Worm (Caenorhabditis elegans) whole organism, L1 larva: ENCODE results near the gene F09E10.1.
A peak's percentile ranks its signal among the peaks of the same experiment; 100 is the strongest.

Experiments
- C04F5.9 ChIP-seq: sonication (generic microtip); optimal IDR thresholded peaks from 2 replicates; lab custom pipeline; 2016; ENCODE audit warnings: missing genetic modification characterization, missing compliant biosample characterization
- C16A3.4 ChIP-seq: fragments of 150-350 bp; optimal IDR thresholded peaks from 2 replicates; lab custom pipeline; 2014; ENCODE audit warnings: missing biosample characterization, missing genetic modification characterization
- C34B4.2 ChIP-seq: sonication (generic microtip); optimal IDR thresholded peaks from 2 replicates; lab custom pipeline; 2017; ENCODE audit warnings: mild to moderate bottlenecking, missing genetic modification characterization, missing compliant biosample characterization
- F16B12.6 ChIP-seq: fragments of 150-350 bp; optimal IDR thresholded peaks from 2 replicates; lab custom pipeline; 2014; ENCODE audit warnings: missing biosample characterization, missing genetic modification characterization
- aha-1 ChIP-seq: fragments of 150-350 bp; optimal IDR thresholded peaks from 2 replicates; lab custom pipeline; 2014; ENCODE audit warnings: missing biosample characterization, missing genetic modification characterization
- alr-1 ChIP-seq: fragments of 200-800 bp; sonication (Bioruptor generic); optimal IDR thresholded peaks from 2 replicates; lab custom pipeline; 2018; ENCODE audit warnings: borderline replicate concordance, mild to moderate bottlenecking, missing genetic modification characterization, missing compliant biosample characterization
- ama-1 ChIP-seq: fragments of 150-350 bp; optimal IDR thresholded peaks from 2 replicates; lab custom pipeline; 2014
- blmp-1 ChIP-seq: fragments of 150-350 bp; optimal IDR thresholded peaks from 2 replicates; lab custom pipeline; 2014; ENCODE audit warnings: missing biosample characterization, missing genetic modification characterization
- ceh-63 ChIP-seq: fragments of 200-800 bp; sonication (Bioruptor generic); optimal IDR thresholded peaks from 2 replicates; lab custom pipeline; 2018; ENCODE audit warnings: mild to moderate bottlenecking, missing genetic modification characterization, missing compliant biosample characterization
- ceh-8 ChIP-seq: fragments of 200-800 bp; sonication (Bioruptor generic); optimal IDR thresholded peaks from 2 replicates; lab custom pipeline; 2018; ENCODE audit warnings: mild to moderate bottlenecking, missing genetic modification characterization, moderate library complexity, missing compliant biosample characterization
- ceh-88 ChIP-seq: fragments of 200-800 bp; sonication (Bioruptor generic); IDR thresholded peaks from 2 replicates; pipeline ENCODE4 v1.3.6; 2022; ENCODE audit warnings: missing genetic modification characterization, missing compliant biosample characterization
- ces-1 ChIP-seq: fragments of 150-350 bp; optimal IDR thresholded peaks from 2 replicates; lab custom pipeline; 2014; ENCODE audit warnings: missing biosample characterization, missing genetic modification reagents, missing genetic modification characterization
- elt-2 ChIP-seq: sonication (generic microtip); optimal IDR thresholded peaks from 2 replicates; lab custom pipeline; 2016; ENCODE audit warnings: missing genetic modification characterization, mild to moderate bottlenecking, inconsistent platforms, missing compliant biosample characterization, missing genetic modification reagents
- elt-3 ChIP-seq, 6 experiments: fragments of 150-350 bp in 1 of 6; sonication (generic microtip); optimal IDR thresholded peaks; 2 replicates each; lab custom pipeline; 2017 to 2018; ENCODE audit warnings: missing biosample characterization in 6 of 6, missing genetic modification characterization in 6 of 6, inconsistent platforms in 1 of 6
- ets-5 ChIP-seq: fragments of 200-800 bp; sonication (Bioruptor generic); IDR thresholded peaks from 2 replicates; pipeline ENCODE4 v1.3.6; 2022; ENCODE audit warnings: missing genetic modification characterization, missing compliant biosample characterization
- fkh-4 ChIP-seq: sonication (generic microtip); optimal IDR thresholded peaks from 2 replicates; lab custom pipeline; 2016; ENCODE audit warnings: missing compliant biosample characterization, missing genetic modification characterization, borderline replicate concordance
- grh-1 ChIP-seq: fragments of 200-800 bp; sonication (Bioruptor generic); IDR thresholded peaks from 2 replicates; pipeline ENCODE4 v1.3.6; 2022; ENCODE audit warnings: missing genetic modification reagents, missing genetic modification characterization, missing compliant biosample characterization
- hlh-17 ChIP-seq: fragments of 200-800 bp; sonication (Bioruptor generic); optimal IDR thresholded peaks from 2 replicates; lab custom pipeline; 2018; ENCODE audit warnings: missing genetic modification characterization, mild to moderate bottlenecking, missing compliant biosample characterization, moderate library complexity, borderline replicate concordance
- hlh-4 ChIP-seq: sonication (generic microtip); optimal IDR thresholded peaks from 2 replicates; lab custom pipeline; 2016; ENCODE audit warnings: mild to moderate bottlenecking, missing genetic modification characterization, missing compliant biosample characterization
- hpl-2 ChIP-seq: fragments of 150-350 bp; optimal IDR thresholded peaks from 2 replicates; lab custom pipeline; 2014; ENCODE audit warnings: missing biosample characterization, missing genetic modification reagents, missing genetic modification characterization
- jun-1 ChIP-seq: fragments of 150-350 bp; optimal IDR thresholded peaks from 2 replicates; lab custom pipeline; 2014; ENCODE audit warnings: missing biosample characterization, missing genetic modification reagents, missing genetic modification characterization
- lin-13 ChIP-seq: fragments of 150-350 bp; optimal IDR thresholded peaks from 2 replicates; lab custom pipeline; 2014; ENCODE audit warnings: missing biosample characterization, missing genetic modification reagents, missing genetic modification characterization
- lin-14 ChIP-seq: fragments of 200-800 bp; sonication (Bioruptor generic); optimal IDR thresholded peaks from 2 replicates; lab custom pipeline; 2018; ENCODE audit warnings: mild to moderate bottlenecking, missing genetic modification characterization, moderate library complexity, missing compliant biosample characterization
- lin-39 ChIP-seq: fragments of 150-350 bp; optimal IDR thresholded peaks from 2 replicates; lab custom pipeline; 2014; ENCODE audit warnings: missing biosample characterization, missing genetic modification reagents, missing genetic modification characterization
- mab-9 ChIP-seq: fragments of 200-800 bp; sonication (Bioruptor generic); IDR thresholded peaks from 2 replicates; pipeline ENCODE4 v1.3.6; 2022; ENCODE audit warnings: missing genetic modification reagents, missing genetic modification characterization, missing compliant biosample characterization
- mdl-1 ChIP-seq, 2 experiments: fragments of 150-350 bp; optimal IDR thresholded peaks; 2 replicates each; lab custom pipeline; 2014 to 2017; ENCODE audit warnings: missing biosample characterization in 2 of 2, missing genetic modification characterization in 2 of 2, inconsistent platforms in 1 of 2
- mep-1 ChIP-seq: fragments of 150-350 bp; optimal IDR thresholded peaks from 2 replicates; lab custom pipeline; 2014; ENCODE audit warnings: missing biosample characterization, missing genetic modification characterization
- nhr-11 ChIP-seq: fragments of 150-350 bp; optimal IDR thresholded peaks from 2 replicates; lab custom pipeline; 2014; ENCODE audit warnings: missing biosample characterization, missing genetic modification characterization
- nhr-12 ChIP-seq: sonication (generic microtip); optimal IDR thresholded peaks from 2 replicates; lab custom pipeline; 2017; ENCODE audit warnings: missing biosample characterization, missing genetic modification characterization
- nhr-19 ChIP-seq: fragments of 200-800 bp; sonication (Bioruptor generic); conservative IDR thresholded peaks from 2 replicates; pipeline ENCODE4 v1.3.6; 2022; ENCODE audit warnings: missing genetic modification characterization, missing compliant biosample characterization
- nhr-20 ChIP-seq: sonication (generic microtip); optimal IDR thresholded peaks from 2 replicates; lab custom pipeline; 2016; ENCODE audit warnings: mild to moderate bottlenecking, missing genetic modification characterization, missing compliant biosample characterization
- nhr-237 ChIP-seq: fragments of 150-350 bp; optimal IDR thresholded peaks from 2 replicates; lab custom pipeline; 2014; ENCODE audit warnings: missing biosample characterization, missing genetic modification characterization
- nhr-28 ChIP-seq: fragments of 150-350 bp; optimal IDR thresholded peaks from 2 replicates; lab custom pipeline; 2014; ENCODE audit warnings: missing biosample characterization, missing genetic modification characterization
- nhr-47 ChIP-seq: sonication (generic microtip); optimal IDR thresholded peaks from 2 replicates; lab custom pipeline; 2016; ENCODE audit warnings: mild to moderate bottlenecking, missing genetic modification characterization, moderate library complexity, missing compliant biosample characterization
- nhr-71 ChIP-seq: sonication (generic microtip); optimal IDR thresholded peaks from 2 replicates; lab custom pipeline; 2016; ENCODE audit warnings: mild to moderate bottlenecking, missing genetic modification characterization, moderate library complexity, missing compliant biosample characterization
- nhr-84 ChIP-seq: sonication (generic microtip); optimal IDR thresholded peaks from 2 replicates; lab custom pipeline; 2017; ENCODE audit warnings: missing biosample characterization, missing genetic modification characterization
- nhr-85 ChIP-seq: sonication (generic microtip); peaks from one replicate; lab custom pipeline; 2016; ENCODE audit warnings: missing genetic modification characterization, inconsistent platforms, missing compliant biosample characterization
- nhr-90 ChIP-seq: sonication (generic microtip); optimal IDR thresholded peaks from 2 replicates; lab custom pipeline; 2016; ENCODE audit warnings: mild to moderate bottlenecking, missing genetic modification characterization, missing compliant biosample characterization; ENCODE audit not compliant: poor library complexity
- pag-3 ChIP-seq: sonication (generic microtip); optimal IDR thresholded peaks from 2 replicates; lab custom pipeline; 2017; ENCODE audit warnings: missing genetic modification characterization, mild to moderate bottlenecking, missing compliant biosample characterization, antibody characterized with exemption, borderline replicate concordance; ENCODE audit not compliant: insufficient read depth
- pax-3 ChIP-seq: fragments of 200-800 bp; sonication (Bioruptor generic); optimal IDR thresholded peaks from 2 replicates; lab custom pipeline; 2018; ENCODE audit warnings: mild to moderate bottlenecking, missing genetic modification characterization, moderate library complexity, missing compliant biosample characterization
- pqm-1 ChIP-seq: sonication (generic microtip); optimal IDR thresholded peaks from 3 replicates; lab custom pipeline; 2017; ENCODE audit warnings: missing biosample characterization, missing genetic modification characterization
- skn-1 ChIP-seq: fragments of 150-350 bp; optimal IDR thresholded peaks from 2 replicates; lab custom pipeline; 2014; ENCODE audit warnings: missing biosample characterization, missing genetic modification characterization
- snpc-4 ChIP-seq: fragments of 150-350 bp; optimal IDR thresholded peaks from 2 replicates; lab custom pipeline; 2014; ENCODE audit warnings: missing biosample characterization, missing genetic modification characterization
- sox-4 ChIP-seq: sonication (generic microtip); optimal IDR thresholded peaks from 2 replicates; lab custom pipeline; 2016; ENCODE audit warnings: missing genetic modification characterization, missing compliant biosample characterization
- sptf-1 ChIP-seq: fragments of 150-350 bp; optimal IDR thresholded peaks from 2 replicates; lab custom pipeline; 2014; ENCODE audit warnings: missing biosample characterization, missing genetic modification characterization
- tbx-2 ChIP-seq: sonication (generic microtip); optimal IDR thresholded peaks from 2 replicates; lab custom pipeline; 2016; ENCODE audit warnings: missing genetic modification characterization, missing compliant biosample characterization
- tlp-1 ChIP-seq: fragments of 150-350 bp; optimal IDR thresholded peaks from 2 replicates; lab custom pipeline; 2014; ENCODE audit warnings: missing biosample characterization, missing genetic modification characterization
- unc-130 ChIP-seq: fragments of 150-350 bp; optimal IDR thresholded peaks from 2 replicates; lab custom pipeline; 2017; ENCODE audit warnings: missing biosample characterization, missing genetic modification characterization, inconsistent platforms
- unc-86 ChIP-seq: sonication (generic microtip); optimal IDR thresholded peaks from 2 replicates; lab custom pipeline; 2016; ENCODE audit warnings: missing genetic modification characterization, missing compliant biosample characterization
- unc-98 ChIP-seq: fragments of 200-800 bp; sonication (Bioruptor generic); IDR thresholded peaks from 2 replicates; pipeline ENCODE4 v1.3.6; 2022; ENCODE audit warnings: missing genetic modification characterization, missing compliant biosample characterization
- xbp-1 ChIP-seq: sonication (generic microtip); optimal IDR thresholded peaks from 2 replicates; lab custom pipeline; 2016; ENCODE audit warnings: missing genetic modification characterization, missing compliant biosample characterization
- ztf-11 ChIP-seq, 2 experiments: sonication (generic microtip); optimal IDR thresholded peaks; 2 replicates each; lab custom pipeline; 2016 to 2017; ENCODE audit warnings: missing genetic modification characterization in 2 of 2, missing biosample characterization in 1 of 2, missing compliant biosample characterization in 1 of 2
- ztf-4 ChIP-seq: fragments of 150-350 bp; optimal IDR thresholded peaks from 2 replicates; lab custom pipeline; 2014; ENCODE audit warnings: missing biosample characterization, missing genetic modification characterization

The F09E10.1 gene

ce11 chrX:1456350-1457080 lies 46.1 kb upstream of the F09E10.1 start (continued):
- TF ChIP-seq ceh-8 (GFP tag; lab: Kevin White, UChicago) (no peak), aha-1 (no peak), pax-3 (tag; lab: Kevin White, UChicago) (no peak), fkh-4 (tag; lab: Kevin White, UChicago) (no peak), tlp-1 (no peak), ceh-88 (GFP tag; lab: Robert Waterston, UW) (no peak), nhr-71 (tag; lab: Kevin White, UChicago) (peak; percentile 79), C16A3.4 (tag; lab: Kevin White, UChicago) (peak; percentile 68), tbx-2 (peak; percentile 49), lin-39 (tag; lab: Kevin White, UChicago) (no peak), mep-1 (tag; lab: Kevin White, UChicago) (peak; percentile 71), snpc-4 (tag; lab: Kevin White, UChicago) (peak; percentile 30), elt-3 (tag; optimal IDR thresholded peaks at IDR 0.05; lab: Kevin White, UChicago) (no peak), jun-1 (tag; lab: Kevin White, UChicago) (no peak), nhr-20 (tag; lab: Kevin White, UChicago) (peak; percentile 74), unc-86 (tag; lab: Kevin White, UChicago) (no peak), ztf-4 (tag; lab: Kevin White, UChicago) (peak; percentile 52), ces-1 (GFP tag; lab: Kevin White, UChicago) (no peak), nhr-28 (tag; lab: Kevin White, UChicago) (no peak), hlh-17 (no peak), ztf-11 (tag; optimal IDR thresholded peaks at IDR 0.05; lab: Kevin White, UChicago) (no peak), blmp-1 (peak; percentile 77), hlh-4 (tag; lab: Kevin White, UChicago) (no peak), alr-1 (tag; lab: Kevin White, UChicago) (no peak), pqm-1 (tag; lab: Kevin White, UChicago) (no peak), xbp-1 (tag; lab: Kevin White, UChicago) (peak; percentile 7), C04F5.9 (tag; lab: Kevin White, UChicago) (no peak), elt-2 (no peak), skn-1 (peak; percentile 100), lin-14 (GFP tag; lab: Kevin White, UChicago) (peak; percentile 92), lin-13 (GFP tag; lab: Kevin White, UChicago) (no peak), mdl-1 (tag; optimal IDR thresholded peaks at IDR 0.05; lab: Kevin White, UChicago) (peak in 1 of 2 experiments; percentile 74), ets-5 (GFP tag; lab: Robert Waterston, UW) (no peak), ama-1 (lab: Kevin White, UChicago) (no peak), nhr-85 (peak; percentile 87), hpl-2 (GFP tag; lab: Kevin White, UChicago) (no peak), nhr-84 (tag; lab: Kevin White, UChicago) (no peak), nhr-237 (no peak), nhr-90 (tag; lab: Kevin White, UChicago) (peak; percentile 40), mab-9 (GFP tag; lab: Robert Waterston, UW) (no peak), unc-98 (no peak), sptf-1 (tag; lab: Kevin White, UChicago) (no peak), nhr-47 (tag; lab: Kevin White, UChicago) (peak; percentile 39), sox-4 (tag; lab: Kevin White, UChicago) (no peak), F16B12.6 (tag; lab: Kevin White, UChicago) (no peak), grh-1 (GFP tag; lab: Robert Waterston, UW) (no peak), unc-130 (tag; lab: Kevin White, UChicago) (no peak), C34B4.2 (no peak), nhr-11 (tag; lab: Kevin White, UChicago) (no peak), ceh-63 (GFP tag; lab: Kevin White, UChicago) (no peak), nhr-19 (GFP tag; lab: Robert Waterston, UW) (peak; percentile 48; the same call in 1 of the 2 replicates), nhr-12 (tag; lab: Kevin White, UChicago) (no peak), pag-3 (tag; lab: Kevin White, UChicago) (no peak)
